Worm (Caenorhabditis elegans) whole organism, L3 larva: ENCODE measurements around the gene srw-57.

ENCODE experiments used
- R02D3.7 ChIP-seq: fragments of 150-350 bp; optimal IDR thresholded peaks from 2 replicates; lab custom pipeline; 2014; ENCODE audit warnings: missing biosample characterization, missing genetic modification characterization
- ZK546.5 ChIP-seq: sonication (generic microtip); optimal IDR thresholded peaks from 2 replicates; lab custom pipeline; 2017; ENCODE audit warnings: missing biosample characterization, missing genetic modification characterization
- aly-2 ChIP-seq: fragments of 150-350 bp; optimal IDR thresholded peaks from 2 replicates; lab custom pipeline; 2014; ENCODE audit warnings: missing biosample characterization, missing genetic modification characterization
- ama-1 ChIP-seq: fragments of 150-350 bp; optimal IDR thresholded peaks from 2 replicates; lab custom pipeline; 2018
- ceh-28 ChIP-seq: fragments of 150-350 bp; optimal IDR thresholded peaks from 2 replicates; lab custom pipeline; 2014; ENCODE audit warnings: missing biosample characterization, missing genetic modification reagents, missing genetic modification characterization
- daf-12 ChIP-seq: fragments of 150-350 bp; optimal IDR thresholded peaks from 2 replicates; lab custom pipeline; 2014; ENCODE audit warnings: missing biosample characterization, missing genetic modification reagents, missing genetic modification characterization
- egl-5 ChIP-seq: fragments of 150-350 bp; optimal IDR thresholded peaks from 2 replicates; lab custom pipeline; 2017; ENCODE audit warnings: missing biosample characterization, missing genetic modification reagents, missing genetic modification characterization, inconsistent platforms
- elt-2 ChIP-seq: sonication (generic microtip); optimal IDR thresholded peaks from 2 replicates; lab custom pipeline; 2016; ENCODE audit warnings: missing genetic modification reagents, mild to moderate bottlenecking, missing genetic modification characterization, missing compliant biosample characterization
- eor-1 ChIP-seq, 2 experiments: fragments of 150-350 bp; optimal IDR thresholded peaks; 2 replicates each; lab custom pipeline; 2014 to 2018; ENCODE audit warnings: missing biosample characterization in 2 of 2, missing genetic modification characterization in 2 of 2
- fkh-10 ChIP-seq: sonication (generic microtip); optimal IDR thresholded peaks from 2 replicates; lab custom pipeline; 2017; ENCODE audit warnings: missing biosample characterization, missing genetic modification reagents, missing genetic modification characterization
- fkh-2 ChIP-seq: fragments of 150-350 bp; optimal IDR thresholded peaks from 2 replicates; lab custom pipeline; 2014; ENCODE audit warnings: missing biosample characterization, missing genetic modification reagents, missing genetic modification characterization
- fos-1 ChIP-seq: fragments of 150-350 bp; optimal IDR thresholded peaks from 2 replicates; lab custom pipeline; 2014; ENCODE audit warnings: missing biosample characterization, missing genetic modification characterization
- hmg-11 ChIP-seq: sonication (generic microtip); optimal IDR thresholded peaks from 2 replicates; lab custom pipeline; 2016; ENCODE audit warnings: missing genetic modification characterization, missing compliant biosample characterization
- jun-1 ChIP-seq: fragments of 150-350 bp; optimal IDR thresholded peaks from 2 replicates; lab custom pipeline; 2014; ENCODE audit warnings: missing biosample characterization, missing genetic modification reagents, missing genetic modification characterization
- lin-15B ChIP-seq: fragments of 150-350 bp; optimal IDR thresholded peaks from 2 replicates; lab custom pipeline; 2014; ENCODE audit warnings: missing biosample characterization, missing genetic modification characterization
- lin-39 ChIP-seq: fragments of 150-350 bp; optimal IDR thresholded peaks from 2 replicates; lab custom pipeline; 2018; ENCODE audit warnings: missing biosample characterization, missing genetic modification reagents, missing genetic modification characterization
- mdl-1 ChIP-seq: fragments of 150-350 bp; optimal IDR thresholded peaks from 2 replicates; lab custom pipeline; 2014; ENCODE audit warnings: missing biosample characterization, missing genetic modification characterization
- mml-1 ChIP-seq: fragments of 150-350 bp; sonication (generic microtip); optimal IDR thresholded peaks from 3 replicates; lab custom pipeline; 2014; ENCODE audit warnings: missing biosample characterization, missing genetic modification characterization
- nfya-1 ChIP-seq: sonication (generic microtip); optimal IDR thresholded peaks from 2 replicates; lab custom pipeline; 2017; ENCODE audit warnings: missing genetic modification characterization, mild to moderate bottlenecking, missing compliant biosample characterization, antibody characterized with exemption, moderate library complexity; ENCODE audit not compliant: insufficient read depth
- nhr-11 ChIP-seq: fragments of 150-350 bp; optimal IDR thresholded peaks from 2 replicates; lab custom pipeline; 2014; ENCODE audit warnings: missing biosample characterization, missing genetic modification characterization
- nhr-12 ChIP-seq: fragments of 150-350 bp; optimal IDR thresholded peaks from 2 replicates; lab custom pipeline; 2014; ENCODE audit warnings: missing biosample characterization, missing genetic modification characterization
- nhr-25 ChIP-seq: sonication (generic microtip); optimal IDR thresholded peaks from 2 replicates; lab custom pipeline; 2017; ENCODE audit warnings: missing biosample characterization, missing genetic modification characterization
- nhr-77 ChIP-seq: fragments of 150-350 bp; optimal IDR thresholded peaks from 2 replicates; lab custom pipeline; 2014; ENCODE audit warnings: missing biosample characterization, missing genetic modification characterization
- pqm-1 ChIP-seq: fragments of 150-350 bp; optimal IDR thresholded peaks from 2 replicates; lab custom pipeline; 2017; ENCODE audit warnings: missing biosample characterization, missing genetic modification characterization, inconsistent platforms
- sea-2 ChIP-seq: fragments of 150-350 bp; sonication (generic microtip); optimal IDR thresholded peaks from 4 replicates; lab custom pipeline; 2014; ENCODE audit warnings: missing biosample characterization, missing genetic modification reagents, missing genetic modification characterization
- tbx-2 ChIP-seq: sonication (generic microtip); optimal IDR thresholded peaks from 2 replicates; lab custom pipeline; 2016; ENCODE audit warnings: mild to moderate bottlenecking, missing genetic modification characterization, missing compliant biosample characterization
- zag-1 ChIP-seq: fragments of 150-350 bp; optimal IDR thresholded peaks from 2 replicates; lab custom pipeline; 2014; ENCODE audit warnings: missing biosample characterization, missing genetic modification characterization
- ztf-11 ChIP-seq: fragments of 150-350 bp; optimal IDR thresholded peaks from 2 replicates; lab custom pipeline; 2014; ENCODE audit warnings: missing biosample characterization, missing genetic modification characterization
- ztf-4 ChIP-seq: fragments of 150-350 bp; optimal IDR thresholded peaks from 2 replicates; lab custom pipeline; 2014; ENCODE audit warnings: missing biosample characterization, missing genetic modification characterization

The srw-57 gene

ce11 chrV:15915307-15915706 lies 39.5 kb downstream of the srw-57 start:
- TF ChIP-seq hmg-11 (tag; lab: Kevin White, UChicago) (no peak), zag-1 (tag; lab: Kevin White, UChicago) (no peak), ceh-28 (tag; lab: Kevin White, UChicago) (no peak), sea-2 (GFP tag; lab: Kevin White, UChicago) (no peak), fos-1 (tag; lab: Kevin White, UChicago) (no peak), ztf-11 (tag; lab: Kevin White, UChicago) (no peak), nhr-25 (tag; lab: Kevin White, UChicago) (no peak), nhr-11 (tag; lab: Kevin White, UChicago) (no peak), ZK546.5 (tag; lab: Kevin White, UChicago) (no peak)
- TF ChIP-seq, all 47 proteins: peak for 0

DNA sequence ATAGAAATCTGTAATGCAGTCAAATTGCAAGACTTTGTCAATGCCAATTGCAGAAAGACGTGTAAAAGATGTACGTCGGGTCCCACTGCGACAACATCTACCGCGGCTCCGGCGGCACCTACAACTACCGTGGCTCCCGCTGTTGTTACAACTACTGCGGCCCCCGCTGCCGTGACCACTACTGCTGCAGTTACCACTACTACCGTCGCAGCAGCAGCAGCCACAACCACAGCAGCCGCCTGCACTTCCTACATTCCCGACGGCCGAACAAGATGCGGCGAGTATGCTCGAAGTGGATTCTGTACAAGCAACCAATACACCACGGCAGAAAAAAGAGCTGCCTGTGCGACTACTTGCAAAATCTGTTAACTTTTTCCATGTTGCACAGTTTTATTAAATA lies 40.1 kb downstream of the srw-57 start:
- TF ChIP-seq jun-1 (no peak), lin-15B (tag; lab: Kevin White, UChicago) (no peak), nhr-11 (tag; lab: Kevin White, UChicago) (no peak), mdl-1 (tag; lab: Kevin White, UChicago) (no peak), sea-2 (GFP tag; lab: Kevin White, UChicago) (no peak), ztf-4 (tag; lab: Kevin White, UChicago) (no peak), aly-2 (tag; lab: Kevin White, UChicago) (no peak), tbx-2 (tag; lab: Kevin White, UChicago) (no peak), ztf-11 (tag; lab: Kevin White, UChicago) (no peak)

DNA sequence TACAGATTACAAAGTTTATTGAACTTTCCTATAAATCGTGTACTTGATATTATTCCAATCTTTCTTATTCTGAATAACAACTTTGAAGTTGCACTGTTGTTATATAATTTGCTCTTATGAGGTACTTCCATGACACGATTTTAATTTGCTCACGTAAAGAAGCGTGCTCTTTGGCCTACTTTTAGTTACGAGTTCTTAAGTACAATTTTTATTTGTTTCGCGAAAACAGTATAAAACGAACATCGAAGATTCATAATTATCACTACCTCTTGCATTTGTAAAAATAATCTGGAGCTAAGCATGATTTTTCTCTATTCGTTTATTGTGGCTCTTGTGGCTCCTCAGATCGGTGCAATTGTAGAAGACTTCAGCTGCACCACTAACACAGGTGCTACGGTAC lies 41.1 kb downstream of the srw-57 start, which contains the start of gene F35E8.7:
F35E8.7 (plus strand) TSS at position 301 of the 400 bp plus-strand sequence.
- TF ChIP-seq R02D3.7 (tag; lab: Kevin White, UChicago) (no peak), aly-2 (tag; lab: Kevin White, UChicago) (no peak), nhr-77 (no peak), nhr-12 (tag; lab: Kevin White, UChicago) (no peak), zag-1 (tag; lab: Kevin White, UChicago) (no peak), nhr-25 (tag; lab: Kevin White, UChicago) (no peak), eor-1 (tag; optimal IDR thresholded peaks at IDR 0.05; lab: Kevin White, UChicago) (no peak), egl-5 (no peak), mml-1 (no peak), nfya-1 (tag; lab: Kevin White, UChicago) (no peak), lin-15B (tag; lab: Kevin White, UChicago) (no peak), fos-1 (tag; lab: Kevin White, UChicago) (no peak), ama-1 (no peak)

DNA sequence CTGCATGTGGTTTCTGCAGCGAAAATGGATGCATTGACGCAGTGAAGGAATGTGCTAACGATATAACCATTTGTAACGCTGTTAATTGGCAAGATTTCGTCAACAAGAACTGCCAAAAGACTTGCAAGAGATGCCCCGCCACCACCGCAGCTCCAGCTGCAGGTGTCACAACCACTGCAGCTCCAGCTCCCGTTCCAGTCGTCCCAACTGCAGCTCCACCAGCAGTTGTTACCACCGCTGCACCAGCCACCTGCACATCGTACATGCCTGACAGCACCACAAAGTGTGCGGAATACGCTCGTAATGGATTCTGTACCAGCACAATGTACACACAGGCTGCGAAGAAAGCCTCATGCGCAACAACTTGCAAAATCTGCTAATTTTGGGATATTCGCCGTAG lies 42.2 kb downstream of the srw-57 start:
- TF ChIP-seq daf-12 (tag; lab: Kevin White, UChicago) (no peak), pqm-1 (tag; lab: Kevin White, UChicago) (no peak), fkh-2 (no peak), fkh-10 (GFP tag; lab: Kevin White, UChicago) (no peak), ztf-11 (tag; lab: Kevin White, UChicago) (no peak), lin-39 (tag; lab: Kevin White, UChicago) (no peak), R02D3.7 (tag; lab: Kevin White, UChicago) (no peak), mml-1 (no peak)

DNA sequence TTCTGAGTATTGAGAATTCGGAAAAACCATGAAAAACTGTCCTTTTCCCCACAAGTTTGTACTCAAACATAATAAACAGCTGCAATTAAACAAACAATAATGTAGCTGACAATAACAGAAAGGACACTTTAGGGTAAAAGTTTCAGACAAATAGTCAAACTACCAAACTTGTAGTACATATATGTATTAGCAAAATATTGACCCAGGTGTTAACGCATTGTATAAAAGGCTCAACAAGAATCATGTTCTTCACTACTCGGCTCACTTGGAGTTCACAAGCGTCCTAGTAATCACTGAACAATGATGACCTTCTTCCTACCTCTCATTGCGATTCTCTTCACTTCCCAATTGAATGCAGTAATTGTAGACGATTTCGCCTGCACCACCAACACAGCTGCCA lies 43.0 kb downstream of the srw-57 start, which contains the start of gene F35E8.6:
F35E8.6 (plus strand) TSS at position 301 of the 400 bp plus-strand sequence.
- no peak for TF ChIP-seq nhr-25 (tag; lab: Kevin White, UChicago)
- no peak for TF ChIP-seq mdl-1 (tag; lab: Kevin White, UChicago)

DNA sequence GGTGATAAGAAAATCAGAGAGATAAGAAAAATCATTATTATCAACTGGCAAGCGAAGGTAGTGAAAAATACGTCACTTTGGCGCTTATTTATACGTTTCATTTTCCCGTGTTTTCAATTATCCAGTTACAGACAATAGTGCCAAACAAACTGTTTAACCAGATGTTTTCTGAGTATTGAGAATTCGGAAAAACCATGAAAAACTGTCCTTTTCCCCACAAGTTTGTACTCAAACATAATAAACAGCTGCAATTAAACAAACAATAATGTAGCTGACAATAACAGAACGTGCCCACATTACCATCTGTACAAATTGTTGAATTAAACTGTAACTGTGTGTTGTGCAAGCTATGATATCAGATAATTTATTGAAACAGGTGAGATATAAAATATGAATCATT lies 49.3 kb downstream of the srw-57 start, which contains the start of the genes F35E8.1 and F35E8.2:
F35E8.1 (minus strand) TSS at position 101 of the 400 bp plus-strand sequence.
F35E8.2 (plus strand) TSS at position 132 of the 400 bp plus-strand sequence.
- TF ChIP-seq elt-2 (tag; lab: Kevin White, UChicago): peak; percentile 27
